Fruit fly (Drosophila melanogaster) whole organism, embryonic: Measurements from ENCODE around the gene CG43138.
A peak's percentile ranks its signal among the peaks of the same experiment; 100 is the strongest.

Experiments used
- BEAF-32 ChIP-seq: fragments of 200-800 bp; sonication (Bioruptor generic); optimal IDR thresholded peaks from 3 replicates; lab custom pipeline; 2017; ENCODE audit warnings: missing biosample characterization, missing genetic modification characterization, mild to moderate bottlenecking, moderate library complexity, missing genetic modification reagents
- Bdp1 ChIP-seq: fragments of 200-800 bp; sonication (Bioruptor generic); optimal IDR thresholded peaks from 3 replicates; lab custom pipeline; 2016; ENCODE audit warnings: missing biosample characterization, missing genetic modification characterization
- Bteb2 ChIP-seq: fragments of 200-800 bp; sonication (Bioruptor generic); optimal IDR thresholded peaks from 2 replicates; lab custom pipeline; 2016; ENCODE audit warnings: missing biosample characterization, missing genetic modification characterization
- CG10267 ChIP-seq: fragments of 200-800 bp; sonication (Bioruptor generic); optimal IDR thresholded peaks from 2 replicates; lab custom pipeline; 2018; ENCODE audit warnings: missing biosample characterization, mild to moderate bottlenecking, missing genetic modification characterization, moderate library complexity
- CG12391 ChIP-seq: fragments of 200-800 bp; sonication (Bioruptor generic); optimal IDR thresholded peaks from 3 replicates; lab custom pipeline; 2018; ENCODE audit warnings: missing biosample characterization, mild to moderate bottlenecking, missing genetic modification characterization, moderate library complexity
- CG12744 ChIP-seq: fragments of 200-800 bp; sonication (Bioruptor generic); optimal IDR thresholded peaks from 2 replicates; lab custom pipeline; 2016; ENCODE audit warnings: missing biosample characterization, missing genetic modification characterization
- CG1603 ChIP-seq: fragments of 200-800 bp; sonication (Bioruptor generic); optimal IDR thresholded peaks from 2 replicates; lab custom pipeline; 2019; ENCODE audit warnings: missing biosample characterization, mild to moderate bottlenecking, missing genetic modification characterization, moderate library complexity
- CG16813 ChIP-seq: fragments of 200-800 bp; sonication (Bioruptor generic); IDR thresholded peaks from 3 replicates; pipeline ENCODE4 v1.3.6; 2022; ENCODE audit warnings: missing biosample characterization, missing genetic modification characterization; ENCODE audit not compliant: partially characterized antibody
- CG17359 ChIP-seq: fragments of 200-800 bp; sonication (Bioruptor generic); optimal IDR thresholded peaks from 3 replicates; lab custom pipeline; 2018; ENCODE audit warnings: missing biosample characterization, mild to moderate bottlenecking, missing genetic modification characterization, moderate library complexity
- CG18619 ChIP-seq: fragments of 200-800 bp; sonication (Bioruptor generic); optimal IDR thresholded peaks from 3 replicates; lab custom pipeline; 2017; ENCODE audit warnings: missing biosample characterization, mild to moderate bottlenecking, missing genetic modification characterization
- CG31441 ChIP-seq: fragments of 200-800 bp; sonication (Bioruptor generic); IDR thresholded peaks from 2 replicates; pipeline ENCODE4 v1.3.6; 2022; ENCODE audit warnings: missing biosample characterization, missing genetic modification characterization
- CG32767 ChIP-seq: fragments of 200-800 bp; sonication (Bioruptor generic); IDR thresholded peaks from 2 replicates; pipeline ENCODE4 v1.3.6; 2022; ENCODE audit warnings: missing biosample characterization, missing genetic modification characterization
- CG3281 ChIP-seq: fragments of 200-800 bp; sonication (Bioruptor generic); optimal IDR thresholded peaks from 3 replicates; lab custom pipeline; 2017; ENCODE audit warnings: missing biosample characterization, mild to moderate bottlenecking, missing genetic modification characterization
- CG7556 ChIP-seq: fragments of 200-800 bp; sonication (Bioruptor generic); optimal IDR thresholded peaks from 2 replicates; lab custom pipeline; 2017; ENCODE audit warnings: missing biosample characterization, mild to moderate bottlenecking, missing genetic modification characterization
- CG8281 ChIP-seq: fragments of 200-800 bp; sonication (Bioruptor generic); optimal IDR thresholded peaks from 2 replicates; lab custom pipeline; 2018; ENCODE audit warnings: missing biosample characterization, mild to moderate bottlenecking, missing genetic modification characterization, moderate library complexity
- CG8388 ChIP-seq: fragments of 200-800 bp; sonication (Bioruptor generic); optimal IDR thresholded peaks from 2 replicates; lab custom pipeline; 2019; ENCODE audit warnings: missing biosample characterization, mild to moderate bottlenecking, missing genetic modification characterization, moderate library complexity
- CG9727 ChIP-seq: fragments of 200-800 bp; sonication (Bioruptor generic); optimal IDR thresholded peaks from 3 replicates; lab custom pipeline; 2017; ENCODE audit warnings: missing biosample characterization, mild to moderate bottlenecking, missing genetic modification characterization
- Drgx ChIP-seq: fragments of 200-800 bp; sonication (Bioruptor generic); IDR thresholded peaks from 2 replicates; pipeline ENCODE4 v1.3.6; 2022; ENCODE audit warnings: missing biosample characterization, missing genetic modification characterization
- Ets65A ChIP-seq: fragments of 200-800 bp; sonication (Bioruptor generic); peaks from one replicate; lab custom pipeline; 2016; ENCODE audit warnings: missing biosample characterization, missing genetic modification characterization
- H2.0 ChIP-seq: fragments of 200-800 bp; sonication (Bioruptor generic); IDR thresholded peaks from 2 replicates; pipeline ENCODE4 v1.3.6; 2022; ENCODE audit warnings: missing biosample characterization, missing genetic modification characterization
- Med ChIP-seq: fragments of 200-800 bp; sonication (Bioruptor generic); peaks from one replicate; lab custom pipeline; 2016; ENCODE audit warnings: missing biosample characterization, missing genetic modification characterization, mild to moderate bottlenecking, inconsistent platforms, moderate library complexity
- Oli ChIP-seq: fragments of 200-800 bp; sonication (Bioruptor generic); optimal IDR thresholded peaks from 2 replicates; lab custom pipeline; 2018; ENCODE audit warnings: missing biosample characterization, mild to moderate bottlenecking, missing genetic modification characterization, moderate library complexity
- PHDP ChIP-seq: fragments of 200-800 bp; sonication (Bioruptor generic); optimal IDR thresholded peaks from 3 replicates; lab custom pipeline; 2018; ENCODE audit warnings: missing biosample characterization, mild to moderate bottlenecking, missing genetic modification characterization, moderate library complexity
- Xrp1 ChIP-seq: fragments of 200-800 bp; sonication (Bioruptor generic); IDR thresholded peaks from 2 replicates; pipeline ENCODE4 v1.3.6; 2022; ENCODE audit warnings: missing biosample characterization, missing genetic modification characterization
- ap ChIP-seq: fragments of 200-800 bp; sonication (Bioruptor generic); IDR thresholded peaks from 2 replicates; pipeline ENCODE4 v1.3.6; 2022; ENCODE audit warnings: missing biosample characterization, missing genetic modification characterization
- bcd ChIP-seq: fragments of 200-800 bp; sonication (Bioruptor generic); optimal IDR thresholded peaks from 2 replicates; lab custom pipeline; 2017; ENCODE audit warnings: missing biosample characterization, mild to moderate bottlenecking, missing genetic modification characterization
- corto ChIP-seq: fragments of 200-800 bp; sonication (Bioruptor generic); optimal IDR thresholded peaks from 2 replicates; lab custom pipeline; 2016; ENCODE audit warnings: missing biosample characterization, mild to moderate bottlenecking, missing genetic modification characterization, moderate library complexity
- croc ChIP-seq: fragments of 200-800 bp; sonication (Bioruptor generic); conservative IDR thresholded peaks from 3 replicates; pipeline ENCODE4 v1.3.6; 2022; ENCODE audit warnings: missing biosample characterization, missing genetic modification characterization
- crp ChIP-seq, 2 experiments: fragments of 200-800 bp; sonication (Bioruptor generic); optimal IDR thresholded peaks; 2 replicates in 1 of 2; 3 replicates in 1 of 2; lab custom pipeline; 2017; ENCODE audit warnings: missing biosample characterization in 2 of 2, missing genetic modification characterization in 2 of 2, mild to moderate bottlenecking in 1 of 2, moderate library complexity in 1 of 2
- gem ChIP-seq: fragments of 200-800 bp; sonication (Bioruptor generic); optimal IDR thresholded peaks from 2 replicates; lab custom pipeline; 2019; ENCODE audit warnings: missing biosample characterization, mild to moderate bottlenecking, missing genetic modification characterization, moderate library complexity
- grn ChIP-seq: fragments of 200-800 bp; sonication (Bioruptor generic); optimal IDR thresholded peaks from 3 replicates; lab custom pipeline; 2017; ENCODE audit warnings: missing biosample characterization, missing genetic modification characterization
- gsb ChIP-seq: fragments of 200-800 bp; sonication (Bioruptor generic); IDR thresholded peaks from 2 replicates; pipeline ENCODE4 v1.3.6; 2022; ENCODE audit warnings: missing biosample characterization, missing genetic modification characterization
- her ChIP-seq: fragments of 200-800 bp; sonication (Bioruptor generic); optimal IDR thresholded peaks from 2 replicates; lab custom pipeline; 2016; ENCODE audit warnings: missing biosample characterization, missing genetic modification characterization
- hkb ChIP-seq, 2 experiments: fragments of 200-800 bp in 1 of 2; fragments of >200 bp in 1 of 2; sonication (Bioruptor generic) in 1 of 2; IDR thresholded peaks in 1 of 2; optimal IDR thresholded peaks in 1 of 2; 2 replicates each; pipeline versions ENCODE4 v1.3.6 to Lab custom; 2017 to 2022; ENCODE audit warnings: missing biosample characterization in 1 of 2, missing genetic modification characterization in 1 of 2
- ken ChIP-seq: fragments of 200-800 bp; sonication (Bioruptor generic); IDR thresholded peaks from 3 replicates; pipeline ENCODE4 v1.3.6; 2022; ENCODE audit warnings: missing biosample characterization, missing genetic modification characterization
- lbe ChIP-seq: fragments of 200-800 bp; sonication (Bioruptor generic); optimal IDR thresholded peaks from 2 replicates; lab custom pipeline; 2016; ENCODE audit warnings: missing biosample characterization, mild to moderate bottlenecking, missing genetic modification characterization
- lola ChIP-seq, 3 experiments: fragments of >200 bp in 2 of 3; fragments of 200-800 bp in 1 of 3; sonication (Bioruptor generic) in 1 of 3; optimal IDR thresholded peaks; 2 replicates each; lab custom pipeline; 2017 to 2019; ENCODE audit warnings: missing biosample characterization in 3 of 3, missing genetic modification characterization in 3 of 3, mild to moderate bottlenecking in 1 of 3, moderate library complexity in 1 of 3
- nom ChIP-seq: fragments of 200-800 bp; sonication (Bioruptor generic); optimal IDR thresholded peaks from 2 replicates; lab custom pipeline; 2017; ENCODE audit warnings: missing biosample characterization, missing genetic modification characterization, mild to moderate bottlenecking, moderate library complexity, missing genetic modification reagents
- org-1 ChIP-seq: fragments of 200-800 bp; sonication (Bioruptor generic); optimal IDR thresholded peaks from 2 replicates; lab custom pipeline; 2017; ENCODE audit warnings: missing biosample characterization, missing genetic modification characterization
- row ChIP-seq: fragments of 200-800 bp; sonication (Bioruptor generic); IDR thresholded peaks from 3 replicates; pipeline ENCODE4 v1.3.6; 2022; ENCODE audit warnings: missing biosample characterization, missing genetic modification characterization
- sens ChIP-seq: fragments of 200-800 bp; sonication (Bioruptor generic); peaks from one replicate; lab custom pipeline; 2016; ENCODE audit warnings: missing biosample characterization, missing genetic modification characterization
- tgo ChIP-seq: fragments of 200-800 bp; sonication (Bioruptor generic); IDR thresholded peaks from 3 replicates; pipeline ENCODE4 v1.3.6; 2022; ENCODE audit warnings: missing biosample characterization, missing genetic modification characterization
- trh ChIP-seq: fragments of 200-800 bp; sonication (Bioruptor generic); optimal IDR thresholded peaks from 2 replicates; lab custom pipeline; 2016; ENCODE audit warnings: missing biosample characterization, missing genetic modification characterization
- unpg ChIP-seq: fragments of 200-800 bp; sonication (Bioruptor generic); optimal IDR thresholded peaks from 3 replicates; lab custom pipeline; 2018; ENCODE audit warnings: missing biosample characterization, mild to moderate bottlenecking, missing genetic modification characterization, moderate library complexity

Gene CG43138

DNA sequence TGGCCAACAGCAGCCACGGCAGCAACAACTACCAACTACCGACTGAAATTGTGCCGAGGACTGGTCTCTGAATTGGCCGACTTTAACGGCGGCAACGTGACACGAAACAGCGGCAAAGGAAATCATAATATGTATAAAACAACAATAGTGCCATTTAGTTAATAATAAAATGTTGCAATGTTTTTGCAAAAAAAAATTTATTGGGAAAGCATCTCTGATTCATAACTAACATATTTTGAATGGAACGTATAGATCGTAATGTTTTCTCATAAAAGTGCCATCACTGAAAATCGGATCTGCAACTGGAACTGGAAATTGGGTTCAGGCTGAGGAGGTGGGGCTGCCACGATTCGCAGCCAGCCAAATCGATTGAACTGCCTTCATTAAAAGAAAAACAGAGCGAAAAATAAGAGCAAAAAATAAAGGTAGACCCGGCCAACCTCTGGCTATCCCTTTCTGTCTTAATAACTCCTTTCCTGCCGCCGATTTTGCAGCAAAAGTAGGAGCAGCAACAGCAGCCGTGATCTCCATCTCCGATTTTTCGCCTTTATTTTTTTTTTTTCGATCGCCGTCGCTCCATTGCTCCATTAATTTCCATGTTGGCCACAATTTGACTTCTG is 1.9 kb upstream of the CG43138 start:
- no peak for TF ChIP-seq row (GFP tag; lab: Robert Waterston, UW)
- no peak for TF ChIP-seq CG12744 (GFP tag; lab: Kevin White, UChicago)
- TF ChIP-seq nom: peak; percentile 27
- TF ChIP-seq Drgx (GFP tag; lab: Robert Waterston, UW): peak; percentile 37; the same call in 1 of the 2 replicates
- TF ChIP-seq lbe (GFP tag; lab: Kevin White, UChicago): peak; percentile 34
- TF ChIP-seq BEAF-32 (GFP tag; lab: Kevin White, UChicago): peak; percentile 0
- peak; percentile 73 for TF ChIP-seq corto (GFP tag; lab: Kevin White, UChicago)
- peak; percentile 5 for TF ChIP-seq sens
- TF ChIP-seq, all 482 proteins: peak for 6

- TF ChIP-seq Med (peak; percentile 55), gsb (GFP tag; lab: Robert Waterston, UW) (no peak), CG8281 (peak; percentile 79), Bteb2 (GFP tag; lab: Kevin White, UChicago) (no peak), gem (tag; lab: Kevin White, UChicago) (peak; percentile 15), Ets65A (GFP tag; lab: Kevin White, UChicago) (peak; percentile 91), CG1603 (peak; percentile 25)
Observed at dm6 chrX:7526914-7527313, 1.2 kb upstream of the CG43138 start.

DNA sequence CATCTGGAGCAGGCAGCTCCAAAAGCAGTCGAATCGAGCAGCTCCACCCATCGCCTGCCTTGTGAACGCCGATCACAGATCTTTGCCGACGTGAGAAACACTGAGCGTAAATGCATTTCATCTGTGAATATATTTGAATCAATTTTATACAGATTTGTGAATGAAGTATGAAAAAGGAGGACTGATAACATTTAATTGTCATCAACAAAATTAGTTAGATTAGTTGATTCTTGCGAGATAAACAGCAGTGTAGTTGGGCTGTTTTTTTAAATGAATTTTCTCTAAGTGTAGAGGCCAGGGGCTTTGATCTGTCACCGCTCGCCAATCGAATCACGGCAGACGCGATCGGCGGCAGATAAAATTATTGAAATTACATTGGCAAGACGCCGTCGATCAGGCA is 2.1 kb downstream of the CG43138 start:
- TF ChIP-seq CG10267 (no peak), Ets65A (GFP tag; lab: Kevin White, UChicago) (peak; percentile 19), trh (GFP tag; lab: Kevin White, UChicago) (no peak), CG31441 (GFP tag; lab: Robert Waterston, UW) (no peak)

- peak; percentile 17 for TF ChIP-seq PHDP
- TF ChIP-seq CG3281 (GFP tag; lab: Kevin White, UChicago): no peak
- TF ChIP-seq ken (GFP tag; lab: Robert Waterston, UW): peak; percentile 52; the same call in 1 of the 3 replicates
- TF ChIP-seq unpg (GFP tag; lab: Kevin White, UChicago): peak; percentile 35
- no peak for TF ChIP-seq Bdp1 (GFP tag; lab: Kevin White, UChicago)
- 0 out of 2 replicates have a peak, but pooled peaks have one; percentile 39 for TF ChIP-seq CG32767 (GFP tag; lab: Robert Waterston, UW)
- peak in 1 of 3 experiments; percentile 33 for TF ChIP-seq lola (GFP tag; optimal IDR thresholded peaks at IDR 0.05; lab: Kevin White, UChicago)
- peak; percentile 39 for TF ChIP-seq Oli
- no peak; the same call in 2 of the 3 replicates for TF ChIP-seq croc (GFP tag; lab: Robert Waterston, UW)
- TF ChIP-seq Xrp1 (GFP tag; lab: Robert Waterston, UW): peak; percentile 61
- TF ChIP-seq CG7556 (GFP tag; lab: Kevin White, UChicago): peak; percentile 20
- TF ChIP-seq CG17359 (tag; lab: Kevin White, UChicago): peak; percentile 17
- TF ChIP-seq tgo: 0 out of 3 replicates have a peak, but pooled peaks have one; percentile 24
- no peak for TF ChIP-seq bcd
- TF ChIP-seq H2.0 (GFP tag; lab: Robert Waterston, UW): peak; percentile 41; the same call in 1 of the 2 replicates
- TF ChIP-seq grn: no peak
- no peak for TF ChIP-seq org-1 (GFP tag; lab: Kevin White, UChicago)
- TF ChIP-seq gem (tag; lab: Kevin White, UChicago): peak; percentile 62
- TF ChIP-seq CG9727 (GFP tag; lab: Kevin White, UChicago): peak; percentile 22
- no peak for TF ChIP-seq CG16813 (GFP tag; lab: Robert Waterston, UW)
- TF ChIP-seq ap (GFP tag; lab: Robert Waterston, UW): 0 out of 2 replicates have a peak, but pooled peaks have one; percentile 7
- no peak for TF ChIP-seq her
- TF ChIP-seq hkb (optimal IDR thresholded peaks at IDR 0.05; lab: Kevin White, UChicago): no peak
- 0 out of 2 replicates have a peak, but pooled peaks have one; percentile 26 for TF ChIP-seq hkb (GFP tag; IDR thresholded peaks at IDR 0.05; lab: Robert Waterston, UW)
- TF ChIP-seq CG18619 (GFP tag; lab: Kevin White, UChicago): no peak
- TF ChIP-seq crp (GFP tag; optimal IDR thresholded peaks at IDR 0.05; lab: Kevin White, UChicago): no peak
- TF ChIP-seq CG12391 (tag; lab: Kevin White, UChicago): peak; percentile 48
- peak; percentile 34 for TF ChIP-seq CG8388 (GFP tag; lab: Kevin White, UChicago)
Observed at dm6 chrX:7534864-7535263, 6.8 kb downstream of the CG43138 start.
